Worm (Caenorhabditis elegans) whole organism, L4 larva: ENCODE measurements around the gene tsg-101.

Source experiments
- F44E2.7 ChIP-seq: fragments of 200-800 bp; sonication (Bioruptor generic); IDR thresholded peaks from 2 replicates; pipeline ENCODE4 v2.1.2; 2022; ENCODE audit warnings: missing genetic modification characterization, missing compliant biosample characterization
- F49E8.2 ChIP-seq: sonication (generic microtip); optimal IDR thresholded peaks from 2 replicates; lab custom pipeline; 2016; ENCODE audit warnings: missing compliant biosample characterization, mild to moderate bottlenecking, missing genetic modification characterization, borderline replicate concordance
- hlh-30 ChIP-seq: sonication (generic microtip); optimal IDR thresholded peaks from 2 replicates; lab custom pipeline; 2017; ENCODE audit warnings: antibody characterized with exemption, mild to moderate bottlenecking, missing genetic modification characterization, missing compliant biosample characterization; ENCODE audit not compliant: insufficient read depth
- lin-39 ChIP-seq: fragments of 150-350 bp; optimal IDR thresholded peaks from 2 replicates; lab custom pipeline; 2014; ENCODE audit warnings: missing biosample characterization, missing genetic modification reagents, missing genetic modification characterization
- mdl-1 ChIP-seq, 2 experiments: fragments of 150-350 bp in 1 of 2; sonication (generic microtip) in 1 of 2; optimal IDR thresholded peaks; 2 replicates each; lab custom pipeline; 2014 to 2017; ENCODE audit warnings: missing biosample characterization in 2 of 2, missing genetic modification characterization in 2 of 2
- mxl-2 ChIP-seq: fragments of 200-800 bp; sonication (Bioruptor generic); conservative IDR thresholded peaks from 2 replicates; pipeline ENCODE4 v1.3.6; 2022; ENCODE audit warnings: missing genetic modification reagents, missing genetic modification characterization, missing compliant biosample characterization
- nhr-28 ChIP-seq: fragments of 150-350 bp; optimal IDR thresholded peaks from 2 replicates; lab custom pipeline; 2014; ENCODE audit warnings: missing biosample characterization, missing genetic modification characterization
- nhr-76 ChIP-seq: fragments of 150-350 bp; optimal IDR thresholded peaks from 2 replicates; lab custom pipeline; 2014; ENCODE audit warnings: missing biosample characterization, missing genetic modification characterization
- sdz-12 ChIP-seq: fragments of 200-800 bp; sonication (Bioruptor generic); optimal IDR thresholded peaks from 2 replicates; lab custom pipeline; 2018; ENCODE audit warnings: mild to moderate bottlenecking, missing genetic modification characterization, missing compliant biosample characterization
- tag-97 ChIP-seq: fragments of 200-800 bp; sonication (Bioruptor generic); IDR thresholded peaks from 2 replicates; pipeline ENCODE4 v1.3.6; 2022; ENCODE audit warnings: missing genetic modification characterization, missing compliant biosample characterization
- unc-39 ChIP-seq: sonication (generic microtip); optimal IDR thresholded peaks from 2 replicates; lab custom pipeline; 2017; ENCODE audit warnings: missing biosample characterization, missing genetic modification characterization
- zfp-3 ChIP-seq: fragments of 200-800 bp; sonication (Bioruptor generic); conservative IDR thresholded peaks from 2 replicates; pipeline ENCODE4 v1.3.6; 2022; ENCODE audit warnings: missing genetic modification reagents, missing genetic modification characterization, missing compliant biosample characterization
- ztf-11 ChIP-seq: fragments of 150-350 bp; optimal IDR thresholded peaks from 2 replicates; lab custom pipeline; 2014; ENCODE audit warnings: missing biosample characterization, missing genetic modification characterization

- no peak for TF ChIP-seq hlh-30 (tag; lab: Kevin White, UChicago)
- TF ChIP-seq ztf-11 (tag; lab: Kevin White, UChicago), result no peak
- no peak for TF ChIP-seq nhr-76 (tag; lab: Kevin White, UChicago)
- no peak for TF ChIP-seq F49E8.2
- TF ChIP-seq F44E2.7 (GFP tag; lab: Robert Waterston, UW), result no peak
- no peak for TF ChIP-seq sdz-12
- no peak for TF ChIP-seq lin-39 (tag; lab: Kevin White, UChicago)
- TF ChIP-seq tag-97 (GFP tag; lab: Robert Waterston, UW), result no peak
- no peak for TF ChIP-seq unc-39 (tag; lab: Kevin White, UChicago)
- no peak for TF ChIP-seq mxl-2 (GFP tag; lab: Robert Waterston, UW)
- no peak for TF ChIP-seq zfp-3 (GFP tag; lab: Robert Waterston, UW)
- TF ChIP-seq nhr-28 (tag; lab: Kevin White, UChicago), result no peak
- TF ChIP-seq mdl-1 (tag; optimal IDR thresholded peaks at IDR 0.05; lab: Kevin White, UChicago), result no peak
Observed at ce11 chrIV:3469742-3470141, 44.6 kb downstream of the tsg-101 start, which contains the start of gene F58E2.2.
